Worm (Caenorhabditis elegans) whole organism, late embryonic: ENCODE data around the gene Y58A7A.2.
A peak's percentile ranks its signal among the peaks of the same experiment; 100 is the strongest.
"Not testable (repeated sequence)": the region's sequence is repeated elsewhere in the genome, so short reads cannot be mapped to it uniquely, and the experiment has no call there.

Experiments
- C08G9.2 ChIP-seq: sonication (generic microtip); optimal IDR thresholded peaks from 2 replicates; lab custom pipeline; 2016; ENCODE audit warnings: mild to moderate bottlenecking, missing genetic modification characterization, moderate library complexity, missing compliant biosample characterization
- F13H6.1 ChIP-seq: sonication (generic microtip); optimal IDR thresholded peaks from 2 replicates; lab custom pipeline; 2016; ENCODE audit warnings: missing genetic modification characterization, missing compliant biosample characterization
- K09A11.1 ChIP-seq: sonication (generic microtip); optimal IDR thresholded peaks from 2 replicates; lab custom pipeline; 2017; ENCODE audit warnings: antibody characterized with exemption, mild to moderate bottlenecking, missing genetic modification characterization, missing compliant biosample characterization; ENCODE audit not compliant: insufficient read depth
- ama-1 ChIP-seq: fragments of 150-350 bp; optimal IDR thresholded peaks from 2 replicates; lab custom pipeline; 2014
- ceh-14 ChIP-seq: sonication (generic microtip); optimal IDR thresholded peaks from 2 replicates; lab custom pipeline; 2016; ENCODE audit warnings: missing genotype, missing genetic modification characterization, missing compliant biosample characterization
- ceh-18 ChIP-seq: sonication (generic microtip); optimal IDR thresholded peaks from 2 replicates; lab custom pipeline; 2016; ENCODE audit warnings: missing genetic modification characterization, missing compliant biosample characterization
- ceh-2 ChIP-seq: sonication (generic microtip); optimal IDR thresholded peaks from 2 replicates; lab custom pipeline; 2016; ENCODE audit warnings: missing genotype, missing genetic modification characterization, missing compliant biosample characterization
- ceh-24 ChIP-seq: sonication (generic microtip); optimal IDR thresholded peaks from 2 replicates; lab custom pipeline; 2016; ENCODE audit warnings: mild to moderate bottlenecking, missing genetic modification characterization, missing compliant biosample characterization
- ceh-30 ChIP-seq: fragments of 150-350 bp; optimal IDR thresholded peaks from 2 replicates; lab custom pipeline; 2014; ENCODE audit warnings: missing biosample characterization, missing genetic modification characterization
- ceh-31 ChIP-seq: sonication (generic microtip); optimal IDR thresholded peaks from 2 replicates; lab custom pipeline; 2016; ENCODE audit warnings: missing genetic modification characterization, missing compliant biosample characterization
- ceh-34 ChIP-seq: sonication (generic microtip); optimal IDR thresholded peaks from 2 replicates; lab custom pipeline; 2016; ENCODE audit warnings: mild to moderate bottlenecking, missing genetic modification characterization, missing compliant biosample characterization
- ceh-45 ChIP-seq: fragments of 200-800 bp; sonication (Bioruptor generic); IDR thresholded peaks from 2 replicates; pipeline ENCODE4 v1.3.6; 2022; ENCODE audit warnings: missing genetic modification reagents, missing genetic modification characterization, missing compliant biosample characterization
- ceh-48 ChIP-seq: sonication (generic microtip); optimal IDR thresholded peaks from 2 replicates; lab custom pipeline; 2016; ENCODE audit warnings: missing genetic modification characterization, inconsistent platforms, missing compliant biosample characterization
- ceh-9 ChIP-seq: sonication (generic microtip); optimal IDR thresholded peaks from 2 replicates; lab custom pipeline; 2016; ENCODE audit warnings: mild to moderate bottlenecking, missing genetic modification characterization, inconsistent platforms, missing compliant biosample characterization
- dve-1 ChIP-seq: sonication (generic microtip); optimal IDR thresholded peaks from 2 replicates; lab custom pipeline; 2017; ENCODE audit warnings: antibody characterized with exemption, mild to moderate bottlenecking, missing genetic modification characterization, missing compliant biosample characterization
- elt-2 ChIP-seq: sonication (generic microtip); optimal IDR thresholded peaks from 2 replicates; lab custom pipeline; 2016; ENCODE audit warnings: missing genetic modification reagents, missing genetic modification characterization, missing compliant biosample characterization
- elt-4 ChIP-seq: sonication (generic microtip); optimal IDR thresholded peaks from 2 replicates; lab custom pipeline; 2016; ENCODE audit warnings: missing genetic modification characterization, missing compliant biosample characterization
- ets-4 ChIP-seq: sonication (generic microtip); optimal IDR thresholded peaks from 2 replicates; lab custom pipeline; 2016; ENCODE audit warnings: missing genetic modification characterization, missing compliant biosample characterization
- fkh-10 ChIP-seq: fragments of 150-350 bp; optimal IDR thresholded peaks from 2 replicates; lab custom pipeline; 2014; ENCODE audit warnings: missing biosample characterization, missing genetic modification reagents, missing genetic modification characterization
- gmeb-2 ChIP-seq: sonication (generic microtip); optimal IDR thresholded peaks from 2 replicates; lab custom pipeline; 2016; ENCODE audit warnings: missing genetic modification characterization, inconsistent platforms, missing compliant biosample characterization
- hlh-15 ChIP-seq: sonication (generic microtip); optimal IDR thresholded peaks from 2 replicates; lab custom pipeline; 2016; ENCODE audit warnings: missing genetic modification characterization, missing compliant biosample characterization
- hlh-30 ChIP-seq: sonication (generic microtip); optimal IDR thresholded peaks from 2 replicates; lab custom pipeline; 2017; ENCODE audit warnings: antibody characterized with exemption, missing genetic modification characterization, missing compliant biosample characterization; ENCODE audit not compliant: insufficient read depth
- lim-6 ChIP-seq: sonication (generic microtip); optimal IDR thresholded peaks from 2 replicates; lab custom pipeline; 2016; ENCODE audit warnings: missing genetic modification characterization, missing compliant biosample characterization
- madf-2 ChIP-seq: sonication (generic microtip); optimal IDR thresholded peaks from 2 replicates; lab custom pipeline; 2017; ENCODE audit warnings: missing genetic modification characterization, missing compliant biosample characterization
- nfya-1 ChIP-seq: sonication (generic microtip); optimal IDR thresholded peaks from 2 replicates; lab custom pipeline; 2017; ENCODE audit warnings: missing genetic modification characterization, mild to moderate bottlenecking, missing compliant biosample characterization, antibody characterized with exemption, moderate library complexity
- nhr-232 ChIP-seq: sonication (generic microtip); optimal IDR thresholded peaks from 2 replicates; lab custom pipeline; 2016; ENCODE audit warnings: missing genetic modification characterization, missing compliant biosample characterization
- pax-1 ChIP-seq: fragments of 150-350 bp; optimal IDR thresholded peaks from 2 replicates; lab custom pipeline; 2014; ENCODE audit warnings: missing biosample characterization, missing genetic modification characterization
- pha-2 ChIP-seq: sonication (generic microtip); optimal IDR thresholded peaks from 2 replicates; lab custom pipeline; 2017; ENCODE audit warnings: mild to moderate bottlenecking, missing genetic modification characterization, missing compliant biosample characterization
- pha-4 ChIP-seq: fragments of 150-350 bp; optimal IDR thresholded peaks from 2 replicates; lab custom pipeline; 2018; ENCODE audit warnings: missing biosample characterization, missing genetic modification reagents, missing genetic modification characterization
- pqm-1 ChIP-seq: sonication (generic microtip); optimal IDR thresholded peaks from 2 replicates; lab custom pipeline; 2016; ENCODE audit warnings: missing genetic modification characterization, missing compliant biosample characterization
- ref-2 ChIP-seq: sonication (generic microtip); optimal IDR thresholded peaks from 2 replicates; lab custom pipeline; 2016; ENCODE audit warnings: missing genetic modification characterization, missing compliant biosample characterization
- rnt-1 ChIP-seq: sonication (generic microtip); optimal IDR thresholded peaks from 2 replicates; lab custom pipeline; 2016; ENCODE audit warnings: missing genetic modification characterization, missing compliant biosample characterization
- sdc-2 ChIP-seq: sonication (generic microtip); optimal IDR thresholded peaks from 2 replicates; lab custom pipeline; 2016; ENCODE audit warnings: missing genotype, missing genetic modification characterization, missing compliant biosample characterization
- syd-9 ChIP-seq: sonication (generic microtip); optimal IDR thresholded peaks from 2 replicates; lab custom pipeline; 2016; ENCODE audit warnings: mild to moderate bottlenecking, missing genetic modification characterization, moderate library complexity, missing compliant biosample characterization
- tbx-2 ChIP-seq: sonication (generic microtip); optimal IDR thresholded peaks from 2 replicates; lab custom pipeline; 2016; ENCODE audit warnings: missing genetic modification characterization, missing compliant biosample characterization
- tbx-7 ChIP-seq: sonication (generic microtip); optimal IDR thresholded peaks from 2 replicates; lab custom pipeline; 2016; ENCODE audit warnings: missing genotype, missing genetic modification characterization, missing compliant biosample characterization
- unc-3 ChIP-seq, 2 experiments: fragments of 200-800 bp in 1 of 2; sonication (Bioruptor generic) in 1 of 2; sonication (generic microtip) in 1 of 2; conservative IDR thresholded peaks in 1 of 2; optimal IDR thresholded peaks in 1 of 2; 2 replicates each; pipeline versions ENCODE4 v1.3.6 to Lab custom; 2016 to 2022; ENCODE audit warnings: missing compliant biosample characterization in 2 of 2, missing genetic modification characterization in 2 of 2, missing genetic modification reagents in 1 of 2
- unc-42 ChIP-seq: sonication (generic microtip); optimal IDR thresholded peaks from 2 replicates; lab custom pipeline; 2016; ENCODE audit warnings: missing genotype, missing genetic modification characterization, missing compliant biosample characterization
- unc-55 ChIP-seq: sonication (generic microtip); optimal IDR thresholded peaks from 2 replicates; lab custom pipeline; 2017; ENCODE audit warnings: missing biosample characterization, missing genetic modification reagents, missing genetic modification characterization
- ztf-16 ChIP-seq: sonication (generic microtip); optimal IDR thresholded peaks from 2 replicates; lab custom pipeline; 2017; ENCODE audit warnings: missing genetic modification characterization, missing compliant biosample characterization

Gene Y58A7A.2

DNA sequence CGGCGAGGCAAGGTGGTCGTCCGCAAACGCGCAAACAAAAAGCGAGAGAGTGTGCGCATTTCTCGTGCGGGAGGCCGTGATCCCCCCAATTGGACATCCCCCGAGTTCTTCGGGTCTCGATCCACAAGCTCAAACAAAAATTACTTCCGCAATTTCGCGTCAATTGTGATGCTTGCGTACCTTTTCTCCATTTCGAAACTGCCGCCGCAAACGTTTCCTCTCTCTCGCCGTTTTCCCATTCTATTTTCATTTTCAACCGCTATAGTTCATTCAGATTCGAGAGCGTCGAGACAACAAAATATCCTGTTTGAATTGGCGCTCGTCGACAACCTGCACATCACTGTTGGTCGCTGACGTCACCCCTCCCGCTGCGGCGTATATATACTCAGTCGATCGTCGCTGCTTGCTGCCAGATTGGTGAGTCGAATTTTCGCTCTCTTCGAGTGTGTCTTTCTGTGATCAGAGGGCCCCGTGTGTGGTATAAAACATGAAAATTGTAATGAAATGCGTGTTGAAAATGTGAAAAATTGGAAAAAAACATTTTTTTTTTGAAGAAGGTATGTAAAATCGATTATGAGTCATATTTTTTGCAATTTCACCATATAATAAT lies 22.5 kb downstream of the Y58A7A.2 start, which contains the start of the genes pqn-51 and K11D12.14:
Gene pqn-51, plus strand, starts transcription at position 275 of the 610 bp plus-strand sequence.
Gene K11D12.14, plus strand, starts transcription at position 304 of the 610 bp plus-strand sequence.
- TF ChIP-seq pax-1 (tag; lab: Kevin White, UChicago) (peak; percentile 48), ceh-2 (no peak), C08G9.2 (tag; lab: Kevin White, UChicago) (peak; percentile 1), F13H6.1 (tag; lab: Kevin White, UChicago) (peak; percentile 68), ceh-30 (no peak), lim-6 (tag; lab: Kevin White, UChicago) (peak; percentile 24), hlh-15 (no peak), tbx-7 (tag; lab: Kevin White, UChicago) (no peak), ama-1 (lab: Kevin White, UChicago) (peak; percentile 35), ceh-31 (tag; lab: Kevin White, UChicago) (peak; percentile 89), ceh-48 (tag; lab: Kevin White, UChicago) (no peak), madf-2 (tag; lab: Kevin White, UChicago) (peak; percentile 61), unc-3 (GFP tag; conservative IDR thresholded peaks at IDR 0.05; lab: Robert Waterston, UW) (peak; percentile 9; the same call in 1 of the 2 replicates), unc-3 (tag; optimal IDR thresholded peaks at IDR 0.05; lab: Kevin White, UChicago) (no peak), gmeb-2 (tag; lab: Kevin White, UChicago) (no peak), sdc-2 (tag; lab: Kevin White, UChicago) (no peak), ceh-9 (no peak), tbx-2 (tag; lab: Kevin White, UChicago) (peak; percentile 82), fkh-10 (GFP tag; lab: Kevin White, UChicago) (no peak), elt-4 (tag; lab: Kevin White, UChicago) (no peak), ceh-24 (tag; lab: Kevin White, UChicago) (no peak), ceh-18 (tag; lab: Kevin White, UChicago) (peak; percentile 93), nhr-232 (no peak), unc-55 (GFP tag; lab: Kevin White, UChicago) (peak; percentile 69), K09A11.1 (tag; lab: Kevin White, UChicago) (peak; percentile 29), dve-1 (tag; lab: Kevin White, UChicago) (peak; percentile 82), ceh-34 (peak; percentile 78), elt-2 (tag; lab: Kevin White, UChicago) (peak; percentile 25), unc-42 (tag; lab: Kevin White, UChicago) (peak; percentile 90), syd-9 (tag; lab: Kevin White, UChicago) (peak; percentile 35), pha-4 (no peak), ets-4 (tag; lab: Kevin White, UChicago) (peak; percentile 72), ztf-16 (tag; lab: Kevin White, UChicago) (peak; percentile 38), ref-2 (tag; lab: Kevin White, UChicago) (peak; percentile 86), ceh-14 (tag; lab: Kevin White, UChicago) (peak; percentile 66), rnt-1 (tag; lab: Kevin White, UChicago) (peak; percentile 91), nfya-1 (tag; lab: Kevin White, UChicago) (peak; percentile 84), pqm-1 (tag; lab: Kevin White, UChicago) (peak; percentile 38), ceh-45 (GFP tag; lab: Robert Waterston, UW) (0 out of 2 replicates have a peak, but pooled peaks have one; percentile 22), hlh-30 (tag; lab: Kevin White, UChicago) (no peak), pha-2 (peak; percentile 63)

DNA sequence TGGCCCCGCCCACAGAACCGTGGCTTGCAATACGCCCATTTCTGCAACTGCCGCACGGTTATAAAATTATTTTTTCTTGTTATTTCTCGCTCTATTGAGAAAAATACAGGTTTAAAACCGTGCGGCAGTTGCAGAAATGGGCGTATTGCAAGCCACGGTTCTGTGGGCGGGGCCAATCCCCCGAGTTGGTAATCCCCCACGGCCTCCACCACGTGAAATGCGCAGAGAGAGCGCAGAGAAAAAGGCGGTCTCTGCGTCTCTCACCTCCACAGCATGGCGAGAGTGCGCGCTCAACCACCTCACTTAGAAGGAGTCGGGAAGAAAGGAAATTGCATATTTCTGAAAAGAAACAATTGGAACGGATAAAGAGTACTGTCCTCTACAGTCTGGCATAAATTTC lies 24.8 kb downstream of the Y58A7A.2 start:
- TF ChIP-seq ceh-45 (GFP tag; lab: Robert Waterston, UW) (0 out of 2 replicates have a peak, but pooled peaks have one; percentile 17), unc-3 (GFP tag; conservative IDR thresholded peaks at IDR 0.05; lab: Robert Waterston, UW) (0 out of 2 replicates have a peak, but pooled peaks have one; percentile 10)
- not testable (repeated sequence) for TF ChIP-seq unc-3 (tag; optimal IDR thresholded peaks at IDR 0.05; lab: Kevin White, UChicago)
